Worm (Caenorhabditis elegans): ENCODE results near the gene srw-76.

DNA sequence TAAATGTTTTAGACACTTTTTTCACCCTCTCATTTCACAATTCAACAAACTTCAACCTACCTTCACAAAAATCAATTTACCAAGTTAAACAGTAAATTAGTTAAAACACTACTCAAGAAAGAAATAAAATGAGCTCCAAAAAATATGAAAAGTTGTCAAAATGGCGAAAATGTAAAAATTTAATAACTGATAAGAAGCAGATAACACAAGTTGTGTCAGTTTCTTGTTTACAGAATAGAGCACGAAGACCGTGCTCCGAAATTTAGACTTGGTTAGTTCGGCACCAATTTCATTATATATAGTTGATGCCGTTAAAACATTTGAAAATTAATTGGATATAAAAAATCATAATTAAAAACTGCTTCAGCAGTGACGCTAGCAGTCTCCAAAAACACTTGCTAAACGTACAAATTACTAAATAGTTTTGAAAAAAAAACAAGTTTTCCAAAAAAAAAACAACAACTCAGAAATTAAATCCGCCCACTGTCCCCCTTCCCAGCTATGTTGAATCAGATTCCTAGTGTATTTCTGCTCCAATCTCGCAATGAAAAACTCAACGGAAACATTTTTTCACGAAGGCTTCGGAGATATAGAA, 27.2 kb downstream of the srw-76 start, which contains the start of gene srw-54:
- TF ChIP-seq snpc-4 (tag; optimal IDR thresholded peaks at IDR 0.05) (no peak), mep-1 (tag; optimal IDR thresholded peaks at IDR 0.05) (no peak), pha-4 (tag; optimal IDR thresholded peaks at IDR 0.05) (no peak), sptf-1 (tag; optimal IDR thresholded peaks at IDR 0.05) (no peak), nhr-2 (tag; optimal IDR thresholded peaks at IDR 0.05) (no peak), ces-1 (GFP tag; optimal IDR thresholded peaks at IDR 0.05) (no peak), nhr-76 (tag; optimal IDR thresholded peaks at IDR 0.05) (no peak), elt-3 (tag; optimal IDR thresholded peaks at IDR 0.05) (no peak), unc-62 (GFP tag; optimal IDR thresholded peaks at IDR 0.05) (no peak), lsy-2 (tag; optimal IDR thresholded peaks at IDR 0.05) (no peak), lin-32 (GFP tag; optimal IDR thresholded peaks at IDR 0.05) (no peak)
